Fruit fly (Drosophila melanogaster) whole organism, embryonic: Measurements from ENCODE around the gene CG9626.

Source experiments
- CG12391 ChIP-seq: fragments of 200-800 bp; sonication (Bioruptor generic); optimal IDR thresholded peaks from 3 replicates; lab custom pipeline; 2018; ENCODE audit warnings: missing biosample characterization, mild to moderate bottlenecking, missing genetic modification characterization, moderate library complexity
- CG12769 ChIP-seq: fragments of 200-800 bp; sonication (Bioruptor generic); optimal IDR thresholded peaks from 2 replicates; lab custom pipeline; 2019; ENCODE audit warnings: missing biosample characterization, mild to moderate bottlenecking, missing genetic modification characterization, moderate library complexity
- CG13894 ChIP-seq: fragments of 200-800 bp; sonication (Bioruptor generic); optimal IDR thresholded peaks from 3 replicates; lab custom pipeline; 2018; ENCODE audit warnings: missing biosample characterization, mild to moderate bottlenecking, missing genetic modification characterization, moderate library complexity
- CG14710 ChIP-seq: fragments of 200-800 bp; sonication (Bioruptor generic); optimal IDR thresholded peaks from 3 replicates; lab custom pipeline; 2019; ENCODE audit warnings: missing biosample characterization, mild to moderate bottlenecking, missing genetic modification characterization, moderate library complexity
- CG15514 ChIP-seq: fragments of 200-800 bp; sonication (Bioruptor generic); optimal IDR thresholded peaks from 3 replicates; lab custom pipeline; 2017; ENCODE audit warnings: missing biosample characterization, missing genetic modification characterization, mild to moderate bottlenecking, moderate library complexity, missing genetic modification reagents
- CG1603 ChIP-seq: fragments of 200-800 bp; sonication (Bioruptor generic); optimal IDR thresholded peaks from 2 replicates; lab custom pipeline; 2019; ENCODE audit warnings: missing biosample characterization, mild to moderate bottlenecking, missing genetic modification characterization, moderate library complexity
- CG16779 ChIP-seq: fragments of 200-800 bp; sonication (Bioruptor generic); IDR thresholded peaks from 2 replicates; pipeline ENCODE4 v1.3.6; 2022; ENCODE audit warnings: missing biosample characterization, missing genetic modification characterization
- CG30020 ChIP-seq: fragments of 200-800 bp; optimal IDR thresholded peaks from 2 replicates; lab custom pipeline; 2019; ENCODE audit warnings: missing biosample characterization, mild to moderate bottlenecking, missing genetic modification characterization, moderate library complexity
- CG3163 ChIP-seq: fragments of 200-800 bp; sonication (Bioruptor generic); optimal IDR thresholded peaks from 3 replicates; lab custom pipeline; 2016; ENCODE audit warnings: missing biosample characterization, missing genetic modification characterization
- CG34224 ChIP-seq: fragments of 200-800 bp; sonication (Bioruptor generic); IDR thresholded peaks from 3 replicates; pipeline ENCODE4 v1.3.6; 2022; ENCODE audit warnings: missing biosample characterization, missing genetic modification characterization; ENCODE audit not compliant: partially characterized antibody
- CG3847 ChIP-seq: fragments of 200-800 bp; sonication (Bioruptor generic); IDR thresholded peaks from 2 replicates; pipeline ENCODE4 v1.3.6; 2022; ENCODE audit warnings: missing biosample characterization, missing genetic modification characterization
- CG7357 ChIP-seq: fragments of 200-800 bp; sonication (Bioruptor generic); IDR thresholded peaks from 3 replicates; pipeline ENCODE4 v1.3.6; 2022; ENCODE audit warnings: missing biosample characterization, missing genetic modification characterization
- CG7987 ChIP-seq: fragments of 200-800 bp; sonication (Bioruptor generic); optimal IDR thresholded peaks from 2 replicates; lab custom pipeline; 2018; ENCODE audit warnings: missing biosample characterization, mild to moderate bottlenecking, missing genetic modification characterization, moderate library complexity
- CG8290 ChIP-seq, 3 experiments: fragments of 200-800 bp; sonication (Bioruptor generic); optimal IDR thresholded peaks; 2 replicates each; lab custom pipeline; 2016 to 2019; ENCODE audit warnings: missing biosample characterization in 3 of 3, missing genetic modification characterization in 3 of 3, mild to moderate bottlenecking in 2 of 3, moderate library complexity in 1 of 3
- Camta ChIP-seq: fragments of 200-800 bp; sonication (Bioruptor generic); optimal IDR thresholded peaks from 2 replicates; lab custom pipeline; 2016; ENCODE audit warnings: missing biosample characterization, missing genetic modification characterization
- CoRest ChIP-seq: fragments of 200-800 bp; sonication (Bioruptor generic); optimal IDR thresholded peaks from 3 replicates; lab custom pipeline; 2018; ENCODE audit warnings: missing biosample characterization, mild to moderate bottlenecking, missing genetic modification characterization, moderate library complexity
- Dad ChIP-seq: fragments of 200-800 bp; sonication (Bioruptor generic); optimal IDR thresholded peaks from 3 replicates; lab custom pipeline; 2016; ENCODE audit warnings: missing biosample characterization, missing genetic modification characterization
- Dll ChIP-seq: fragments of 200-800 bp; sonication (Bioruptor generic); IDR thresholded peaks from 4 replicates; pipeline ENCODE4 v1.3.6; 2022; ENCODE audit warnings: missing biosample characterization, missing genetic modification characterization; ENCODE audit not compliant: partially characterized antibody
- HLH4C ChIP-seq: fragments of 200-800 bp; sonication (Bioruptor generic); IDR thresholded peaks from 3 replicates; pipeline ENCODE4 v1.3.6; 2022; ENCODE audit warnings: missing biosample characterization, missing genetic modification characterization; ENCODE audit not compliant: partially characterized antibody
- Lhr ChIP-seq: fragments of 200-800 bp; sonication (Bioruptor generic); optimal IDR thresholded peaks from 3 replicates; lab custom pipeline; 2017; ENCODE audit warnings: mild to moderate bottlenecking, missing biosample characterization, missing genetic modification reagents, missing genetic modification characterization
- Mad ChIP-seq: fragments of 200-800 bp; sonication (Bioruptor generic); optimal IDR thresholded peaks from 2 replicates; lab custom pipeline; 2016; ENCODE audit warnings: missing biosample characterization, missing genetic modification characterization
- Med ChIP-seq: fragments of 200-800 bp; sonication (Bioruptor generic); peaks from one replicate; lab custom pipeline; 2016; ENCODE audit warnings: missing biosample characterization, missing genetic modification characterization, mild to moderate bottlenecking, inconsistent platforms, moderate library complexity
- Meics ChIP-seq: fragments of 200-800 bp; sonication (Bioruptor generic); optimal IDR thresholded peaks from 2 replicates; lab custom pipeline; 2017; ENCODE audit warnings: missing biosample characterization, mild to moderate bottlenecking, missing genetic modification characterization
- Nf-YA ChIP-seq: fragments of 200-800 bp; sonication (Bioruptor generic); IDR thresholded peaks from 2 replicates; pipeline ENCODE4 v1.3.6; 2022; ENCODE audit warnings: missing biosample characterization, missing genetic modification characterization
- Poxn ChIP-seq: fragments of 200-800 bp; sonication (Bioruptor generic); IDR thresholded peaks from 2 replicates; pipeline ENCODE4 v1.3.6; 2022; ENCODE audit warnings: missing biosample characterization, missing genetic modification characterization
- Sin3A ChIP-seq: fragments of >200 bp; optimal IDR thresholded peaks from 2 replicates; lab custom pipeline; 2018
- Sox102F ChIP-seq: fragments of 200-800 bp; sonication (Bioruptor generic); optimal IDR thresholded peaks from 2 replicates; lab custom pipeline; 2018; ENCODE audit warnings: missing biosample characterization, mild to moderate bottlenecking, missing genetic modification characterization, moderate library complexity
- ato ChIP-seq: fragments of 200-800 bp; sonication (Bioruptor generic); IDR thresholded peaks from 2 replicates; pipeline ENCODE4 v1.3.6; 2022; ENCODE audit warnings: missing biosample characterization, missing genetic modification characterization; ENCODE audit not compliant: partially characterized antibody
- chinmo ChIP-seq: fragments of 200-800 bp; sonication (Bioruptor generic); IDR thresholded peaks from 4 replicates; pipeline ENCODE4 v1.3.6; 2022; ENCODE audit warnings: missing biosample characterization, missing genetic modification characterization; ENCODE audit not compliant: partially characterized antibody
- grn ChIP-seq: fragments of 200-800 bp; sonication (Bioruptor generic); optimal IDR thresholded peaks from 3 replicates; lab custom pipeline; 2017; ENCODE audit warnings: missing biosample characterization, missing genetic modification characterization
- gro ChIP-seq: fragments of 200-800 bp; sonication (Bioruptor generic); optimal IDR thresholded peaks from 2 replicates; lab custom pipeline; 2016; ENCODE audit warnings: missing biosample characterization, missing genetic modification characterization
- gsb-n ChIP-seq: fragments of 200-800 bp; sonication (Bioruptor generic); optimal IDR thresholded peaks from 3 replicates; lab custom pipeline; 2018; ENCODE audit warnings: missing biosample characterization, mild to moderate bottlenecking, missing genetic modification characterization
- hkb ChIP-seq, 2 experiments: fragments of 200-800 bp in 1 of 2; fragments of >200 bp in 1 of 2; sonication (Bioruptor generic) in 1 of 2; IDR thresholded peaks in 1 of 2; optimal IDR thresholded peaks in 1 of 2; 2 replicates each; pipeline versions ENCODE4 v1.3.6 to Lab custom; 2017 to 2022; ENCODE audit warnings: missing biosample characterization in 1 of 2, missing genetic modification characterization in 1 of 2
- nom ChIP-seq: fragments of 200-800 bp; sonication (Bioruptor generic); optimal IDR thresholded peaks from 2 replicates; lab custom pipeline; 2017; ENCODE audit warnings: missing biosample characterization, missing genetic modification characterization, mild to moderate bottlenecking, moderate library complexity, missing genetic modification reagents
- p53 ChIP-seq: fragments of 200-800 bp; sonication (Bioruptor generic); optimal IDR thresholded peaks from 2 replicates; lab custom pipeline; 2016; ENCODE audit warnings: missing biosample characterization, missing genetic modification characterization
- pum ChIP-seq: fragments of 200-800 bp; sonication (Bioruptor generic); optimal IDR thresholded peaks from 2 replicates; lab custom pipeline; 2016; ENCODE audit warnings: missing biosample characterization, missing genetic modification characterization
- ranshi ChIP-seq: fragments of 200-800 bp; sonication (Bioruptor generic); IDR thresholded peaks from 2 replicates; pipeline ENCODE4 v1.3.6; 2022; ENCODE audit warnings: missing biosample characterization, missing genetic modification characterization
- rib ChIP-seq: fragments of 200-800 bp; sonication (Bioruptor generic); IDR thresholded peaks from 2 replicates; pipeline ENCODE4 v1.3.6; 2022; ENCODE audit warnings: missing biosample characterization, missing genetic modification characterization
- run ChIP-seq: fragments of 200-800 bp; sonication (Bioruptor generic); optimal IDR thresholded peaks from 3 replicates; lab custom pipeline; 2018; ENCODE audit warnings: missing biosample characterization, mild to moderate bottlenecking, missing genetic modification characterization
- sens-2 ChIP-seq: fragments of 200-800 bp; sonication (Bioruptor generic); IDR thresholded peaks from 2 replicates; pipeline ENCODE4 v1.3.6; 2022; ENCODE audit warnings: missing biosample characterization, missing genetic modification characterization
- slou ChIP-seq: fragments of 200-800 bp; sonication (Bioruptor generic); optimal IDR thresholded peaks from 3 replicates; lab custom pipeline; 2016; ENCODE audit warnings: missing biosample characterization, missing genetic modification characterization
- tll ChIP-seq, 2 experiments: fragments of 200-800 bp in 1 of 2; fragments of >200 bp in 1 of 2; sonication (Bioruptor generic) in 1 of 2; optimal IDR thresholded peaks; 2 replicates each; lab custom pipeline; 2017 to 2019; ENCODE audit warnings: missing biosample characterization in 2 of 2, missing genetic modification characterization in 2 of 2, mild to moderate bottlenecking in 1 of 2, moderate library complexity in 1 of 2
- toy ChIP-seq: fragments of 200-800 bp; sonication (Bioruptor generic); IDR thresholded peaks from 2 replicates; pipeline ENCODE4 v1.3.6; 2022; ENCODE audit warnings: missing biosample characterization, missing genetic modification characterization
- unpg ChIP-seq: fragments of 200-800 bp; sonication (Bioruptor generic); optimal IDR thresholded peaks from 3 replicates; lab custom pipeline; 2018; ENCODE audit warnings: missing biosample characterization, mild to moderate bottlenecking, missing genetic modification characterization, moderate library complexity
- wek ChIP-seq: fragments of 200-800 bp; sonication (Bioruptor generic); optimal IDR thresholded peaks from 3 replicates; lab custom pipeline; 2018; ENCODE audit warnings: missing biosample characterization, mild to moderate bottlenecking, missing genetic modification characterization, moderate library complexity
- yki ChIP-seq: fragments of >200 bp; optimal IDR thresholded peaks from 3 replicates; lab custom pipeline; 2018
- zf30C ChIP-seq: fragments of 200-800 bp; sonication (Bioruptor generic); optimal IDR thresholded peaks from 3 replicates; lab custom pipeline; 2018; ENCODE audit warnings: missing biosample characterization, mild to moderate bottlenecking, missing genetic modification characterization

The CG9626 gene

DNA sequence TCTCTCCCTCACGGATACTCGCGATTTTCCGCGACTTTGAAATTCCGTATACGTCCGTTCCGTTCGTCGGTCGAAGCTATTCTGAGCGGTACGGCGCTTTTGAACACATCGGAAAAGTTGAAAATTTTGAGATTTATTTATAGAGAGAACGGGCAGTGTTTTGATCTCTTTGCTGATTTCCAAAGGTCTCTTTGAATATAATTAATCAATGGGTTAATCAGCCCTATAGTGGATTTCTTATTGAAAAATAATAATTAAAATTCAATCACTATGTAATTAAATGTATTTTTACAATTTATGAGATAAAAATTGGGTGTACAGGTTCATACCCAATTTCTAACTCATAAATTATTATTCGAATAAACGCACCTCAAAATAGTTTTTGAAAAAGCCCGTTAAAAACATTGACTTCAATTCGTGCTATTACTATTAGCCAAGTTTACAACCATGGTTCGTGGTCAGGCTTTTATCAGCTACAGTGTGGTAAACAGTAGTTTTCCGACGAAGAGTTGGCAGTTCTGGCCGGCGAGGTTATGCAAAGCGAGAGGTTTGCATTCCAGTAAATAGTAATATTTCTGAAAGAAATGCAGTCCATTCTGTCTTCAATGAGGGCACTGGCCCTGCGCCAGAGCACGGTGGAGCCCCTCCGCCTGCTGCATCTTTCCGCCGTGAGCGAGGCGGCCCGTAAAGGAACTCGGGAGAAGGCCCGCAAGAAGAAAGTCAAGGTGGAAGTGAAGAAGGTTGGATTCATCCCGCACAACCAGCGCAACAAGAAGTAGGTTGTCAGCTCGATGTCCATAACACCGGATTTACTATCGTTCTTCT lies at the start of gene CG9626, which contains the start of gene mRpL1 (continued):
- TF ChIP-seq Nf-YA (GFP tag; lab: Robert Waterston, UW): no peak
- TF ChIP-seq CG12769 (tag; lab: Kevin White, UChicago): peak; percentile 41
- TF ChIP-seq Med (GFP tag; lab: Kevin White, UChicago): peak; percentile 86
- no peak for TF ChIP-seq toy
- no peak for TF ChIP-seq gro (GFP tag; lab: Kevin White, UChicago)
- no peak for TF ChIP-seq gsb-n
- no peak for TF ChIP-seq yki (lab: Kevin White, UChicago)
- peak; percentile 76 for TF ChIP-seq CG14710 (tag; lab: Kevin White, UChicago)
- TF ChIP-seq CG30020 (tag; lab: Kevin White, UChicago): peak; percentile 29
- TF ChIP-seq Dad (GFP tag; lab: Kevin White, UChicago): peak; percentile 34
- 0 out of 4 replicates have a peak, but pooled peaks have one; percentile 23 for TF ChIP-seq chinmo (GFP tag; lab: Robert Waterston, UW)
- TF ChIP-seq p53: peak; percentile 5
- peak; percentile 1 for TF ChIP-seq pum (GFP tag; lab: Kevin White, UChicago)
- 0 out of 4 replicates have a peak, but pooled peaks have one; percentile 13 for TF ChIP-seq Dll (GFP tag; lab: Robert Waterston, UW)
- TF ChIP-seq CG16779 (GFP tag; lab: Robert Waterston, UW): no peak
- no peak for TF ChIP-seq wek (GFP tag; lab: Kevin White, UChicago)
- no peak for TF ChIP-seq Sox102F (GFP tag; lab: Kevin White, UChicago)
- TF ChIP-seq CoRest (tag; lab: Kevin White, UChicago): peak; percentile 45
- TF ChIP-seq HLH4C: peak; percentile 15; the same call in 1 of the 3 replicates
- TF ChIP-seq rib (GFP tag; lab: Robert Waterston, UW): no peak
- TF ChIP-seq CG3847 (GFP tag; lab: Robert Waterston, UW): peak; percentile 43
- TF ChIP-seq CG7987 (GFP tag; lab: Kevin White, UChicago): no peak
- TF ChIP-seq run (tag; lab: Kevin White, UChicago): no peak
- TF ChIP-seq nom (GFP tag; lab: Kevin White, UChicago): no peak
- peak; percentile 86 for TF ChIP-seq Lhr (GFP tag; lab: Kevin White, UChicago)
- peak; percentile 70 for TF ChIP-seq ato
- TF ChIP-seq CG3163 (GFP tag; lab: Kevin White, UChicago): peak; percentile 54
- TF ChIP-seq ranshi (GFP tag; lab: Robert Waterston, UW): 0 out of 2 replicates have a peak, but pooled peaks have one; percentile 35
- TF ChIP-seq CG1603: peak; percentile 89
- no peak for TF ChIP-seq zf30C (GFP tag; lab: Kevin White, UChicago)
- TF ChIP-seq Mad (GFP tag; lab: Kevin White, UChicago): peak; percentile 15
- TF ChIP-seq grn: no peak
- TF ChIP-seq CG15514 (GFP tag; lab: Kevin White, UChicago): peak; percentile 87
- TF ChIP-seq CG8290 (GFP tag; optimal IDR thresholded peaks at IDR 0.05; lab: Kevin White, UChicago): peak; percentile 2
- peak in 1 of 2 experiments; percentile 79 for TF ChIP-seq CG8290 (tag; optimal IDR thresholded peaks at IDR 0.05; lab: Kevin White, UChicago)
- no peak for TF ChIP-seq CG13894 (tag; lab: Kevin White, UChicago)
- TF ChIP-seq Meics (GFP tag; lab: Kevin White, UChicago): peak; percentile 9
- peak; percentile 31 for TF ChIP-seq Camta
- TF ChIP-seq tll (GFP tag; optimal IDR thresholded peaks at IDR 0.05; lab: Kevin White, UChicago): peak in 1 of 2 experiments; percentile 89
- TF ChIP-seq hkb (optimal IDR thresholded peaks at IDR 0.05; lab: Kevin White, UChicago): no peak
- no peak for TF ChIP-seq hkb (GFP tag; IDR thresholded peaks at IDR 0.05; lab: Robert Waterston, UW)
- TF ChIP-seq slou: no peak
- no peak for TF ChIP-seq CG7357
- TF ChIP-seq CG12391 (tag; lab: Kevin White, UChicago): peak; percentile 34
- TF ChIP-seq unpg (GFP tag; lab: Kevin White, UChicago): no peak
- peak; percentile 30; the same call in 1 of the 3 replicates for TF ChIP-seq CG34224 (GFP tag; lab: Robert Waterston, UW)
- peak; percentile 49 for TF ChIP-seq Sin3A (lab: Kevin White, UChicago)
- no peak for TF ChIP-seq sens-2 (GFP tag; lab: Robert Waterston, UW)
- TF ChIP-seq Poxn (GFP tag; lab: Robert Waterston, UW): no peak
